Worm (Caenorhabditis elegans) whole organism, early embryonic: ENCODE data around the gene C44E12.1.

Experiments used
- B0310.2 ChIP-seq: sonication (generic microtip); optimal IDR thresholded peaks from 2 replicates; lab custom pipeline; 2016; ENCODE audit warnings: mild to moderate bottlenecking, missing genetic modification characterization, missing compliant biosample characterization
- F13C5.2 ChIP-seq: sonication (generic microtip); optimal IDR thresholded peaks from 2 replicates; lab custom pipeline; 2017; ENCODE audit warnings: mild to moderate bottlenecking, missing genetic modification characterization, inconsistent platforms, missing compliant biosample characterization
- aly-1 ChIP-seq: sonication (generic microtip); optimal IDR thresholded peaks from 2 replicates; lab custom pipeline; 2016; ENCODE audit warnings: missing genetic modification characterization, missing compliant biosample characterization
- ama-1 ChIP-seq: fragments of 150-350 bp; optimal IDR thresholded peaks from 2 replicates; lab custom pipeline; 2014
- ceh-13 ChIP-seq: fragments of 200-800 bp; sonication (Bioruptor generic); optimal IDR thresholded peaks from 2 replicates; lab custom pipeline; 2018; ENCODE audit warnings: mild to moderate bottlenecking, missing genetic modification characterization, missing compliant biosample characterization
- ceh-36 ChIP-seq: sonication (generic microtip); optimal IDR thresholded peaks from 2 replicates; lab custom pipeline; 2016; ENCODE audit warnings: missing genetic modification characterization, inconsistent platforms, missing compliant biosample characterization
- ets-7 ChIP-seq: sonication (generic microtip); optimal IDR thresholded peaks from 2 replicates; lab custom pipeline; 2016; ENCODE audit warnings: missing genotype, missing genetic modification characterization, missing compliant biosample characterization
- flt-1 ChIP-seq: fragments of 200-800 bp; sonication (Bioruptor generic); IDR thresholded peaks from 2 replicates; pipeline ENCODE4 v1.3.6; 2022; ENCODE audit warnings: missing genetic modification characterization, missing compliant biosample characterization
- hmbx-1 ChIP-seq: sonication (generic microtip); optimal IDR thresholded peaks from 2 replicates; lab custom pipeline; 2016; ENCODE audit warnings: mild to moderate bottlenecking, missing genetic modification characterization, missing compliant biosample characterization
- hmg-4 ChIP-seq: fragments of 200-800 bp; sonication (Bioruptor generic); optimal IDR thresholded peaks from 2 replicates; lab custom pipeline; 2018; ENCODE audit warnings: mild to moderate bottlenecking, missing genetic modification characterization, missing compliant biosample characterization
- hnd-1 ChIP-seq: sonication (generic microtip); optimal IDR thresholded peaks from 2 replicates; lab custom pipeline; 2016; ENCODE audit warnings: missing genetic modification characterization, missing compliant biosample characterization
- pes-1 ChIP-seq: fragments of 200-800 bp; sonication (Bioruptor generic); IDR thresholded peaks from 2 replicates; pipeline ENCODE4 v1.3.6; 2022; ENCODE audit warnings: missing genetic modification reagents, missing genetic modification characterization, missing compliant biosample characterization
- scrt-1 ChIP-seq: fragments of 200-800 bp; sonication (Bioruptor generic); IDR thresholded peaks from 2 replicates; pipeline ENCODE4 v1.3.6; 2022; ENCODE audit warnings: missing genetic modification characterization, missing compliant biosample characterization
- sea-1 ChIP-seq: fragments of 200-800 bp; sonication (Bioruptor generic); conservative IDR thresholded peaks from 2 replicates; pipeline ENCODE4 v1.3.6; 2022; ENCODE audit warnings: missing genetic modification characterization, missing compliant biosample characterization
- tbx-11 ChIP-seq: fragments of 200-800 bp; sonication (Bioruptor generic); IDR thresholded peaks from 2 replicates; pipeline ENCODE4 v1.3.6; 2022; ENCODE audit warnings: missing genetic modification characterization, missing compliant biosample characterization
- tbx-37 ChIP-seq: fragments of 200-800 bp; sonication (Bioruptor generic); conservative IDR thresholded peaks from 2 replicates; pipeline ENCODE4 v1.3.6; 2022; ENCODE audit warnings: missing genetic modification reagents, missing genetic modification characterization, missing compliant biosample characterization
- tra-4 ChIP-seq: sonication (generic microtip); optimal IDR thresholded peaks from 2 replicates; lab custom pipeline; 2017; ENCODE audit warnings: missing genetic modification characterization, missing compliant biosample characterization

Gene C44E12.1

DNA sequence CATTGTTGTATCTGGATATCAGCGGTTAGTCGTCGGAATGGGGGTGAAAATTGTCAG lies 23.3 kb upstream of the C44E12.1 start, which contains the start of the genes unc-98 and F08C6.18:
Gene unc-98, minus strand, starts transcription at position 48 of the 57 bp plus-strand sequence.
Gene F08C6.18, minus strand, starts transcription at position 57 of the 57 bp plus-strand sequence.
- TF ChIP-seq flt-1 (GFP tag; lab: Robert Waterston, UW) (no peak), pes-1 (GFP tag; lab: Robert Waterston, UW) (no peak), tbx-11 (GFP tag; lab: Robert Waterston, UW) (no peak), hmbx-1 (tag; lab: Kevin White, UChicago) (no peak), ceh-13 (no peak), F13C5.2 (tag; lab: Kevin White, UChicago) (no peak), scrt-1 (GFP tag; lab: Robert Waterston, UW) (no peak), tbx-37 (GFP tag; lab: Robert Waterston, UW) (no peak), ceh-36 (tag; lab: Kevin White, UChicago) (no peak), ama-1 (lab: Kevin White, UChicago) (no peak), aly-1 (tag; lab: Kevin White, UChicago) (no peak), tra-4 (tag; lab: Kevin White, UChicago) (no peak), ets-7 (tag; lab: Kevin White, UChicago) (no peak), sea-1 (GFP tag; lab: Robert Waterston, UW) (no peak), hnd-1 (tag; lab: Kevin White, UChicago) (no peak), hmg-4 (GFP tag; lab: Kevin White, UChicago) (no peak)

DNA sequence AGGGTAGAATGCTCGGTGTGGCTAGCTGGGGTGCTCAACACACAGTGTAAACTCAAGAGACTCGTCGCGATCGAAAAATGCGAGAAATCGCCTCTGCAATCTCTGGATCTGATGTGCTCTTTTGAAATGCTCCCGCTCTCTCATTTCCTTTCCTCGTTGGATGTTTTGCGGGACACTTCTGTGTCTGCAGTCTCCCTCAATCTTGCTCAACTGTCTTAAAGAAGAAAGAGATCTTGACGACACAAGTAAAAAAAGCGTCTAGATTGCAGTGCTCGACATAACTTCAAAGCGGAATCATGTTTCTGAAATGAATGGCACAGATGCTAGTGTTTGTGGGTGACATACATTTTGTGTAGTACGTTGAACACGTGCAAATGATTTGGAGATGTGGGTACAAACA lies 23.1 kb upstream of the C44E12.1 start:
- TF ChIP-seq F13C5.2 (tag; lab: Kevin White, UChicago), result no peak
- TF ChIP-seq hnd-1 (tag; lab: Kevin White, UChicago), result no peak
- no peak for TF ChIP-seq ceh-13
- TF ChIP-seq ets-7 (tag; lab: Kevin White, UChicago), result no peak
- TF ChIP-seq hmg-4 (GFP tag; lab: Kevin White, UChicago), result no peak
- TF ChIP-seq ceh-36 (tag; lab: Kevin White, UChicago), result no peak
- TF ChIP-seq scrt-1 (GFP tag; lab: Robert Waterston, UW), result no peak
- TF ChIP-seq aly-1 (tag; lab: Kevin White, UChicago), result no peak
- TF ChIP-seq tbx-37 (GFP tag; lab: Robert Waterston, UW), result no peak
- TF ChIP-seq pes-1 (GFP tag; lab: Robert Waterston, UW), result no peak
- no peak for TF ChIP-seq tra-4 (tag; lab: Kevin White, UChicago)

DNA sequence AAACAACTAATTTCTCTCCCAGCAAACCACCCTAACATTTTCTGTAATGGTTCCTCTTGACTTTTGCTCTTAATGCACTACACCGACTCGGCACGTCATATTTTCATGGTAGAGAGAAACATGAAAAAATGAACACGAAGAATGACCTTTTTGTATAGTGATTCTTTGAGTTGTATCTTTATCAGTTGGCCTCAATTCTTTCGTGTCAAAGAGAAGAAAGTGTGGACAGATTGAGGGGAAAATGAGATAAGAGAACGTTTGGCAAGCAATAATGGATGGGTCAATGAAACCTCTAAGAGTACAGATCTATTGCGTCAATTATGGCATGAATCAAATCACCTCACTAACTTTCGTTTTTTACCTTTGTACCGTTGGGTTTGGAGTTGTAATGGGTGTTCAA lies 20.8 kb upstream of the C44E12.1 start:
- no peak for TF ChIP-seq ets-7 (tag; lab: Kevin White, UChicago)
- TF ChIP-seq hmbx-1 (tag; lab: Kevin White, UChicago), result no peak
- TF ChIP-seq ceh-36 (tag; lab: Kevin White, UChicago), result no peak
- no peak for TF ChIP-seq sea-1 (GFP tag; lab: Robert Waterston, UW)
- no peak for TF ChIP-seq pes-1 (GFP tag; lab: Robert Waterston, UW)
- no peak for TF ChIP-seq flt-1 (GFP tag; lab: Robert Waterston, UW)
- no peak for TF ChIP-seq hmg-4 (GFP tag; lab: Kevin White, UChicago)
- no peak for TF ChIP-seq tbx-11 (GFP tag; lab: Robert Waterston, UW)

DNA sequence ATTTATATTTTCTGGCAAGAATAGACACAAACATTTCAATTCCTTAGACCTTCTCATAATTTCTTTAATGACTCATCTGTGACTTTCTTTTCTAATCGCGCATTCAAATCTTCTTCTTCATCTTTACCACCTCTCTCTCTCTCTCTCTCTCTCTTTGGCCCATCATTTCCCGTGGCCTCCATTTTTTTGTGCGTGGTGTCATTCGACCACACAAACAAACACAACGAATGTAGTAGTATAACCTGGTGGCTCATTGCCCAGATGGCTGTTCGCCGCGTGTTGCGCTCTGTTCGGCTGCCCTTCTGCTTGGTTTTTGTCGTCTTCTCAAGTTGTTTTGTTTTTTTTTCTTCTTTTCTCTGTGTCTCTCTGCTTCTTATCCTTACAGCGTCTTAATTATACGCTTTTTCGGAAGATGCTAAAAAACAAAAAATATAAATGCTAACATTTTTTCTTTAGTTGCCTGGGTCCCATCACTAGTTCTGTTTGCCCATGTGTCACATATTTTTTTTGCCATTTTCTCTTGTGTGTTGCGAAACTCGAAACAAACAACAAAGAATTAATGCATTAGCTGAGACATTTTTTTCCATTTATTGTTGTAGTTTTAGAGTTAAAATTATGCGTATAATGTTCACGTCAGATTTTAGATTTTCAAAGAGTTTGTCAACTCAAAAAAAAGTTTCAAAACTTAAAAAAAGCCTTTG lies 19.1 kb upstream of the C44E12.1 start:
- TF ChIP-seq sea-1 (GFP tag; lab: Robert Waterston, UW), result no peak
- no peak for TF ChIP-seq ceh-36 (tag; lab: Kevin White, UChicago)
- peak; percentile 14 for TF ChIP-seq hmg-4 (GFP tag; lab: Kevin White, UChicago)
- no peak for TF ChIP-seq aly-1 (tag; lab: Kevin White, UChicago)

DNA sequence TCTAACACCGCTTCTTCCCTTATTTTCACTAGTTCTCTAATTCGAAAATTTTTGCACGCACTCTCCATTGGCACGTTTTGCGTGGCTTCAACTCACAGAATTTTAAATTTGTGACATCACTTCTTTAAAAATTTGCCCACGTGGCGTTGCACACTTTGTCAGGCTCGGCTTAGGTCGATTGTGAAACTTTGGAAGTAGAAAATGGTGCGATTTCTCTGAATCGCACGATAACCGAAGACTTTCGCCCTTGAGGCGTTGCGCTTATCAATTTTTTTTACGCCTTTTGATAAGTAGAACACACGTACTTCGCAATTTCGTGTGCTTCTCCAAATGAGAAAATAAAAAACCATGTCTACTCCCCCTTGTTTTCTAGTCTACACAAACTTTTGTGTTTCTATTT lies 18.4 kb upstream of the C44E12.1 start:
- TF ChIP-seq ceh-13 (no peak), hmg-4 (GFP tag; lab: Kevin White, UChicago) (no peak), flt-1 (GFP tag; lab: Robert Waterston, UW) (no peak), aly-1 (tag; lab: Kevin White, UChicago) (no peak), sea-1 (GFP tag; lab: Robert Waterston, UW) (no peak), F13C5.2 (tag; lab: Kevin White, UChicago) (no peak), B0310.2 (no peak), ama-1 (lab: Kevin White, UChicago) (no peak), scrt-1 (GFP tag; lab: Robert Waterston, UW) (no peak), hnd-1 (tag; lab: Kevin White, UChicago) (no peak), ceh-36 (tag; lab: Kevin White, UChicago) (no peak), hmbx-1 (tag; lab: Kevin White, UChicago) (no peak), ets-7 (tag; lab: Kevin White, UChicago) (no peak), tra-4 (tag; lab: Kevin White, UChicago) (no peak), tbx-37 (GFP tag; lab: Robert Waterston, UW) (no peak)

DNA sequence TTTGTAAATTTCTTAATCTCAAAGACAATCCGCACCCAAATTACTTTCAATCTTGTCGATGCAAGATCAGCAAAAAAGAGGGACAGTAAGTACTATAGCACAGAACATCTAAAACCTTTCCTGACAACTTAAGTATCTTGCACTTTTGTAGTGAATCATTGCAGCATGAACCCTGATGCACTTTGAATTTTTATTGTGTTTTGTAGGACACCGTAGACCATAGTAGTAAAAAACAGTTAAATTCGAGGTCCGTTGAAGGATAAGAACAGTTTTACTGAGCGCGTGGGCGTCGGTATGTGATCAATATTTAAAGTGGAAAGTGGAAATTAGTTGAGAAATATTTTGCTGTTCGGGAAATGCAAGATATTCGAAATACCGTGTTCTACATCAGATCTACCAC lies 14.5 kb upstream of the C44E12.1 start:
- TF ChIP-seq scrt-1 (GFP tag; lab: Robert Waterston, UW), result no peak
- no peak for TF ChIP-seq hmbx-1 (tag; lab: Kevin White, UChicago)
- no peak for TF ChIP-seq hnd-1 (tag; lab: Kevin White, UChicago)
- no peak for TF ChIP-seq F13C5.2 (tag; lab: Kevin White, UChicago)
- no peak for TF ChIP-seq ceh-13
- TF ChIP-seq ama-1 (lab: Kevin White, UChicago), result no peak
- no peak for TF ChIP-seq B0310.2
- TF ChIP-seq sea-1 (GFP tag; lab: Robert Waterston, UW), result no peak
- no peak for TF ChIP-seq ceh-36 (tag; lab: Kevin White, UChicago)
- no peak for TF ChIP-seq aly-1 (tag; lab: Kevin White, UChicago)
- no peak for TF ChIP-seq pes-1 (GFP tag; lab: Robert Waterston, UW)
- no peak for TF ChIP-seq tbx-37 (GFP tag; lab: Robert Waterston, UW)
- no peak for TF ChIP-seq ets-7 (tag; lab: Kevin White, UChicago)
- no peak for TF ChIP-seq flt-1 (GFP tag; lab: Robert Waterston, UW)
- no peak for TF ChIP-seq tbx-11 (GFP tag; lab: Robert Waterston, UW)
- no peak for TF ChIP-seq tra-4 (tag; lab: Kevin White, UChicago)

DNA sequence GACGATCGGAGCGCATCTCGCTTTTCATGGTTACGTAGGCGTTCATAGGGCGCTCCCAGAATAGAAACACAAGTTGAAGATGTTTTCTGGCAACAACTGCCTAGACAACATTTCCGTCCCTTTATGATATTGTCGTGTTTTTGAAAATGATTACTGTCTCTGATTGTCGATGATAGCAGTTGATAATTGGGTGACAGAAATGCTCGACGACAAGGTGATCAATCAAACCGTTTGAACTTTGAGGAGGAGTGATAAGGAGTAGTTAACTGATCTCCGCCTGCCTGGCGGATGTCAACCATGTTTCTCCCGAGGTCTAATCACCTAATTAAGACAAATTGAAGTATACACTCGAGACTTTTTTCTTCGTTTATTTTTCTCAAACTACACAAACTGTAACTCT lies 12.8 kb upstream of the C44E12.1 start:
- TF ChIP-seq B0310.2, result no peak
- no peak for TF ChIP-seq tra-4 (tag; lab: Kevin White, UChicago)
- TF ChIP-seq ama-1 (lab: Kevin White, UChicago), result no peak
- no peak for TF ChIP-seq hnd-1 (tag; lab: Kevin White, UChicago)
- no peak for TF ChIP-seq hmbx-1 (tag; lab: Kevin White, UChicago)
- no peak for TF ChIP-seq hmg-4 (GFP tag; lab: Kevin White, UChicago)
- no peak for TF ChIP-seq pes-1 (GFP tag; lab: Robert Waterston, UW)
- TF ChIP-seq F13C5.2 (tag; lab: Kevin White, UChicago), result no peak
- TF ChIP-seq ceh-36 (tag; lab: Kevin White, UChicago), result no peak
- TF ChIP-seq ets-7 (tag; lab: Kevin White, UChicago), result no peak
- TF ChIP-seq tbx-11 (GFP tag; lab: Robert Waterston, UW), result no peak
- TF ChIP-seq aly-1 (tag; lab: Kevin White, UChicago), result no peak
- TF ChIP-seq sea-1 (GFP tag; lab: Robert Waterston, UW), result no peak
